Worm (Caenorhabditis elegans) whole organism, L4 larva: ENCODE results near the gene fbxb-20.
A peak's percentile ranks its signal among the peaks of the same experiment; 100 is the strongest.
"Not testable (repeated sequence)": the region's sequence is repeated elsewhere in the genome, so short reads cannot be mapped to it uniquely, and the experiment has no call there.

Experiments used
- F37D6.2 ChIP-seq: sonication (generic microtip); optimal IDR thresholded peaks from 2 replicates; lab custom pipeline; 2016; ENCODE audit warnings: mild to moderate bottlenecking, missing genetic modification characterization, missing compliant biosample characterization
- F44E2.7 ChIP-seq: fragments of 200-800 bp; sonication (Bioruptor generic); IDR thresholded peaks from 2 replicates; pipeline ENCODE4 v2.1.2; 2022; ENCODE audit warnings: missing genetic modification characterization, missing compliant biosample characterization
- R02D3.7 ChIP-seq: fragments of 150-350 bp; sonication (generic microtip); optimal IDR thresholded peaks from 3 replicates; lab custom pipeline; 2014; ENCODE audit warnings: missing biosample characterization, missing genetic modification characterization
- T20F7.1 ChIP-seq: fragments of 200-800 bp; sonication (Bioruptor generic); optimal IDR thresholded peaks from 2 replicates; lab custom pipeline; 2018; ENCODE audit warnings: mild to moderate bottlenecking, missing genetic modification characterization, missing compliant biosample characterization
- Y105C5A.15 ChIP-seq: fragments of 200-800 bp; sonication (Bioruptor generic); IDR thresholded peaks from 2 replicates; pipeline ENCODE4 v1.3.6; 2022; ENCODE audit warnings: missing genetic modification characterization, missing compliant biosample characterization
- Y48G9A.11 ChIP-seq: fragments of 200-800 bp; sonication (Bioruptor generic); IDR thresholded peaks from 2 replicates; pipeline ENCODE4 v1.3.6; 2022; ENCODE audit warnings: missing genetic modification reagents, missing genetic modification characterization, missing compliant biosample characterization
- ZK337.2 ChIP-seq: fragments of 200-800 bp; sonication (Bioruptor generic); IDR thresholded peaks from 2 replicates; pipeline ENCODE4 v1.3.6; 2022; ENCODE audit warnings: missing genetic modification reagents, missing genetic modification characterization, missing compliant biosample characterization
- aha-1 ChIP-seq: fragments of 150-350 bp; peaks from one replicate; lab custom pipeline; 2014; ENCODE audit warnings: missing biosample characterization, missing genetic modification characterization
- attf-4 ChIP-seq: sonication (generic microtip); optimal IDR thresholded peaks from 3 replicates; lab custom pipeline; 2017; ENCODE audit warnings: missing biosample characterization, missing genetic modification characterization
- daf-12 ChIP-seq: fragments of 150-350 bp; optimal IDR thresholded peaks from 2 replicates; lab custom pipeline; 2014; ENCODE audit warnings: missing biosample characterization, missing genetic modification reagents, missing genetic modification characterization
- daf-16 ChIP-seq, 3 experiments: sonication (generic microtip); optimal IDR thresholded peaks; 2 replicates each; lab custom pipeline; 2016 to 2017; ENCODE audit warnings: missing genetic modification characterization in 3 of 3, missing genetic modification reagents in 3 of 3, mild to moderate bottlenecking in 2 of 3, missing compliant biosample characterization in 2 of 3, missing biosample characterization in 1 of 3, moderate library complexity in 1 of 3
- dmd-6 ChIP-seq: fragments of 200-800 bp; sonication (Bioruptor generic); IDR thresholded peaks from 2 replicates; pipeline ENCODE4 v1.3.6; 2022; ENCODE audit warnings: missing genetic modification reagents, missing genetic modification characterization, missing compliant biosample characterization
- dmd-8 ChIP-seq: fragments of 200-800 bp; sonication (Bioruptor generic); IDR thresholded peaks from 2 replicates; pipeline ENCODE4 v1.3.6; 2022; ENCODE audit warnings: missing genetic modification characterization, missing compliant biosample characterization
- duxl-1 ChIP-seq: sonication (generic microtip); optimal IDR thresholded peaks from 2 replicates; lab custom pipeline; 2016; ENCODE audit warnings: mild to moderate bottlenecking, missing genetic modification characterization, moderate library complexity, missing compliant biosample characterization; ENCODE audit not compliant: poor library complexity
- dve-1 ChIP-seq: sonication (generic microtip); optimal IDR thresholded peaks from 2 replicates; lab custom pipeline; 2017; ENCODE audit warnings: antibody characterized with exemption, mild to moderate bottlenecking, missing genetic modification characterization, missing compliant biosample characterization; ENCODE audit not compliant: insufficient read depth
- egl-27 ChIP-seq: sonication (generic microtip); optimal IDR thresholded peaks from 3 replicates; lab custom pipeline; 2017; ENCODE audit warnings: missing biosample characterization, missing genetic modification reagents, missing genetic modification characterization
- fkh-10 ChIP-seq: fragments of 150-350 bp; optimal IDR thresholded peaks from 2 replicates; lab custom pipeline; 2014; ENCODE audit warnings: missing biosample characterization, missing genetic modification reagents, missing genetic modification characterization
- hif-1 ChIP-seq, 2 experiments: sonication (generic microtip); optimal IDR thresholded peaks; 2 replicates each; lab custom pipeline; 2016 to 2017; ENCODE audit warnings: missing compliant biosample characterization in 2 of 2, missing genetic modification characterization in 2 of 2, missing genetic modification reagents in 2 of 2, missing genotype in 2 of 2, mild to moderate bottlenecking in 1 of 2
- hlh-11 ChIP-seq: fragments of 200-800 bp; sonication (Bioruptor generic); optimal IDR thresholded peaks from 2 replicates; lab custom pipeline; 2018; ENCODE audit warnings: mild to moderate bottlenecking, missing genetic modification characterization, missing compliant biosample characterization
- jun-1 ChIP-seq: fragments of 150-350 bp; optimal IDR thresholded peaks from 2 replicates; lab custom pipeline; 2014; ENCODE audit warnings: missing biosample characterization, missing genetic modification reagents, missing genetic modification characterization
- lin-1 ChIP-seq: fragments of 200-800 bp; sonication (Bioruptor generic); IDR thresholded peaks from 2 replicates; pipeline ENCODE4 v1.3.6; 2022; ENCODE audit warnings: missing genetic modification reagents, missing genetic modification characterization, missing compliant biosample characterization
- lin-38 ChIP-seq: fragments of 200-800 bp; sonication (Bioruptor generic); IDR thresholded peaks from 2 replicates; pipeline ENCODE4 v1.3.6; 2022; ENCODE audit warnings: missing genetic modification reagents, missing genetic modification characterization, missing compliant biosample characterization
- mep-1 ChIP-seq: fragments of 150-350 bp; sonication (generic microtip); optimal IDR thresholded peaks from 3 replicates; lab custom pipeline; 2014; ENCODE audit warnings: missing biosample characterization, missing genetic modification characterization
- mes-2 ChIP-seq: sonication (generic microtip); optimal IDR thresholded peaks from 2 replicates; lab custom pipeline; 2016; ENCODE audit warnings: missing genotype, mild to moderate bottlenecking, missing genetic modification characterization, missing compliant biosample characterization; ENCODE audit not compliant: poor library complexity, severe bottlenecking
- mxl-2 ChIP-seq: fragments of 200-800 bp; sonication (Bioruptor generic); conservative IDR thresholded peaks from 2 replicates; pipeline ENCODE4 v1.3.6; 2022; ENCODE audit warnings: missing genetic modification reagents, missing genetic modification characterization, missing compliant biosample characterization
- nhr-10 ChIP-seq: fragments of 150-350 bp; optimal IDR thresholded peaks from 2 replicates; lab custom pipeline; 2014; ENCODE audit warnings: missing biosample characterization, missing genetic modification characterization
- nhr-237 ChIP-seq: sonication (generic microtip); optimal IDR thresholded peaks from 2 replicates; lab custom pipeline; 2017; ENCODE audit warnings: missing biosample characterization, missing genetic modification characterization
- nhr-28 ChIP-seq: fragments of 150-350 bp; optimal IDR thresholded peaks from 2 replicates; lab custom pipeline; 2014; ENCODE audit warnings: missing biosample characterization, missing genetic modification characterization
- nhr-77 ChIP-seq: fragments of 150-350 bp; optimal IDR thresholded peaks from 2 replicates; lab custom pipeline; 2014; ENCODE audit warnings: missing biosample characterization, missing genetic modification characterization
- sdz-12 ChIP-seq: fragments of 200-800 bp; sonication (Bioruptor generic); optimal IDR thresholded peaks from 2 replicates; lab custom pipeline; 2018; ENCODE audit warnings: mild to moderate bottlenecking, missing genetic modification characterization, missing compliant biosample characterization
- tag-97 ChIP-seq: fragments of 200-800 bp; sonication (Bioruptor generic); IDR thresholded peaks from 2 replicates; pipeline ENCODE4 v1.3.6; 2022; ENCODE audit warnings: missing genetic modification characterization, missing compliant biosample characterization
- tra-1 ChIP-seq: fragments of 200-800 bp; sonication (Bioruptor generic); IDR thresholded peaks from 2 replicates; pipeline ENCODE4 v1.3.6; 2022; ENCODE audit warnings: missing genetic modification reagents, missing genetic modification characterization, missing compliant biosample characterization
- unc-130 ChIP-seq: sonication (generic microtip); optimal IDR thresholded peaks from 2 replicates; lab custom pipeline; 2016; ENCODE audit warnings: missing genetic modification reagents, missing genetic modification characterization, missing compliant biosample characterization
- zag-1 ChIP-seq: fragments of 150-350 bp; optimal IDR thresholded peaks from 2 replicates; lab custom pipeline; 2014; ENCODE audit warnings: missing biosample characterization, missing genetic modification characterization
- zfp-2 ChIP-seq: sonication (generic microtip); optimal IDR thresholded peaks from 2 replicates; lab custom pipeline; 2016; ENCODE audit warnings: mild to moderate bottlenecking, missing genetic modification characterization, missing compliant biosample characterization
- ztf-11 ChIP-seq: fragments of 150-350 bp; optimal IDR thresholded peaks from 2 replicates; lab custom pipeline; 2014; ENCODE audit warnings: missing biosample characterization, missing genetic modification characterization

The fbxb-20 gene

ce11 chrII:1640496-1640895, 9.9 kb downstream of the fbxb-20 start, which contains the start of gene srh-72:
Gene srh-72 (minus strand): TSS chrII:1640596.
- no peak for TF ChIP-seq ZK337.2 (GFP tag; lab: Robert Waterston, UW)
- no peak for TF ChIP-seq nhr-237
- TF ChIP-seq unc-130 (GFP tag; lab: Kevin White, UChicago): no peak
- TF ChIP-seq sdz-12 (GFP tag; lab: Kevin White, UChicago): no peak
- TF ChIP-seq hlh-11 (tag; lab: Kevin White, UChicago): no peak
- TF ChIP-seq attf-4: no peak
- no peak for TF ChIP-seq T20F7.1 (GFP tag; lab: Kevin White, UChicago)
- TF ChIP-seq mxl-2 (GFP tag; lab: Robert Waterston, UW): no peak
- TF ChIP-seq hif-1 (tag; optimal IDR thresholded peaks at IDR 0.05; lab: Kevin White, UChicago): no peak
- no peak for TF ChIP-seq tag-97 (GFP tag; lab: Robert Waterston, UW)
- TF ChIP-seq mep-1 (tag; lab: Kevin White, UChicago): no peak
- no peak for TF ChIP-seq zag-1 (tag; lab: Kevin White, UChicago)
- TF ChIP-seq jun-1 (tag; lab: Kevin White, UChicago): no peak

ce11 chrII:1636392-1636791, 14.0 kb downstream of the fbxb-20 start, which contains the start of gene srg-20:
Gene srg-20 (plus strand): TSS chrII:1636692.
- TF ChIP-seq R02D3.7, F37D6.2, egl-27 (tag; lab: Kevin White, UChicago): not testable (repeated sequence)

- no peak for TF ChIP-seq F37D6.2 (tag; lab: Kevin White, UChicago)
- TF ChIP-seq ztf-11: no peak
- no peak for TF ChIP-seq nhr-10
- peak; percentile 46 for TF ChIP-seq aha-1
- peak; percentile 52; the same call in 1 of the 2 replicates for TF ChIP-seq dmd-6 (GFP tag; lab: Robert Waterston, UW)
- peak; percentile 4 for TF ChIP-seq nhr-28
Measured at ce11 chrII:1635969-1636368, 14.4 kb downstream of the fbxb-20 start.

- TF ChIP-seq aha-1; F44E2.7; Y48G9A.11 (GFP tag; lab: Robert Waterston, UW): not testable (repeated sequence)
Measured at ce11 chrII:1633490-1633889, 16.9 kb downstream of the fbxb-20 start, which contains the start of gene C08E3.1. Gene C08E3.1 (plus strand): TSS chrII:1633790.

ce11 chrII:1632216-1632615, 18.2 kb downstream of the fbxb-20 start, which contains the start of gene C08E3.13:
Gene C08E3.13 (minus strand): TSS chrII:1632316.
- TF ChIP-seq fkh-10; tra-1 (GFP tag; lab: Robert Waterston, UW); lin-38 (GFP tag; lab: Robert Waterston, UW): not testable (repeated sequence)
- TF ChIP-seq, all 104 proteins: peak for 0; not testable (repeated sequence) for 104

ce11 chrII:1627783-1628182, 22.6 kb downstream of the fbxb-20 start, which contains the start of gene C08E3.15:
Gene C08E3.15 (minus strand): TSS chrII:1627883.
- not testable (repeated sequence) for TF ChIP-seq dmd-8; lin-38 (GFP tag; lab: Robert Waterston, UW); mep-1 (tag; lab: Kevin White, UChicago)
- TF ChIP-seq, all 104 proteins: peak for 0; not testable (repeated sequence) for 104

ce11 chrII:1625666-1626065, 24.7 kb downstream of the fbxb-20 start, which contains the start of gene C08E3.14:
Gene C08E3.14 (plus strand): TSS chrII:1625966.
- TF ChIP-seq lin-1: no peak
- no peak for TF ChIP-seq dve-1 (tag; lab: Kevin White, UChicago)
- no peak for TF ChIP-seq daf-12
- no peak for TF ChIP-seq duxl-1 (tag; lab: Kevin White, UChicago)
- TF ChIP-seq mes-2 (tag; lab: Kevin White, UChicago): no peak
- TF ChIP-seq nhr-77 (tag; lab: Kevin White, UChicago): no peak
- no peak for TF ChIP-seq Y105C5A.15 (GFP tag; lab: Robert Waterston, UW)
- no peak for TF ChIP-seq unc-130 (GFP tag; lab: Kevin White, UChicago)
- no peak for TF ChIP-seq daf-16 (GFP tag; optimal IDR thresholded peaks at IDR 0.05; lab: Kevin White, UChicago)
- no peak for TF ChIP-seq daf-16 (tag; optimal IDR thresholded peaks at IDR 0.05; lab: Kevin White, UChicago)
- no peak for TF ChIP-seq zfp-2
- no peak for TF ChIP-seq sdz-12 (GFP tag; lab: Kevin White, UChicago)
- TF ChIP-seq zag-1 (tag; lab: Kevin White, UChicago): no peak
- TF ChIP-seq hlh-11 (tag; lab: Kevin White, UChicago): no peak
- no peak for TF ChIP-seq dmd-8
